Fruit fly (Drosophila melanogaster) whole organism, adult: ENCODE results near the gene CG14915.

Source experiments
- CG11617 ChIP-seq: fragments of 200-800 bp; sonication (Bioruptor generic); optimal IDR thresholded peaks from 2 replicates; lab custom pipeline; 2017; ENCODE audit warnings: mild to moderate bottlenecking, missing biosample characterization, missing genetic modification reagents, missing genetic modification characterization
- CG12768 ChIP-seq: fragments of 200-800 bp; sonication (Bioruptor generic); optimal IDR thresholded peaks from 2 replicates; lab custom pipeline; 2017; ENCODE audit warnings: missing biosample characterization, missing genetic modification characterization, mild to moderate bottlenecking, moderate library complexity, missing genetic modification reagents
- CG14711 ChIP-seq: fragments of 200-800 bp; sonication (Bioruptor generic); optimal IDR thresholded peaks from 2 replicates; lab custom pipeline; 2018; ENCODE audit warnings: missing biosample characterization, mild to moderate bottlenecking, missing genetic modification characterization, moderate library complexity
- CG33017 ChIP-seq: fragments of 200-800 bp; sonication (Bioruptor generic); optimal IDR thresholded peaks from 2 replicates; lab custom pipeline; 2018; ENCODE audit warnings: missing biosample characterization, mild to moderate bottlenecking, missing genetic modification characterization, moderate library complexity
- CG5204 ChIP-seq: fragments of 200-800 bp; sonication (Bioruptor generic); optimal IDR thresholded peaks from 2 replicates; lab custom pipeline; 2016; ENCODE audit warnings: missing biosample characterization, missing genetic modification characterization
- CG7045 ChIP-seq: fragments of 200-800 bp; sonication (Bioruptor generic); optimal IDR thresholded peaks from 2 replicates; lab custom pipeline; 2017; ENCODE audit warnings: missing biosample characterization, mild to moderate bottlenecking, missing genetic modification characterization
- Crg-1 ChIP-seq: fragments of 200-800 bp; sonication (Bioruptor generic); optimal IDR thresholded peaks from 2 replicates; lab custom pipeline; 2016; ENCODE audit warnings: missing biosample characterization, missing genetic modification characterization
- Hr96 ChIP-seq: fragments of 200-800 bp; sonication (Bioruptor generic); optimal IDR thresholded peaks from 2 replicates; lab custom pipeline; 2016; ENCODE audit warnings: missing biosample characterization, missing genetic modification characterization
- Mnt ChIP-seq: fragments of 200-800 bp; sonication (Bioruptor generic); optimal IDR thresholded peaks from 2 replicates; lab custom pipeline; 2016; ENCODE audit warnings: missing biosample characterization, mild to moderate bottlenecking, missing genetic modification characterization
- bab1 ChIP-seq: fragments of 200-800 bp; sonication (Bioruptor generic); optimal IDR thresholded peaks from 3 replicates; lab custom pipeline; 2019; ENCODE audit warnings: missing biosample characterization, mild to moderate bottlenecking, missing genetic modification characterization, moderate library complexity
- cnc ChIP-seq, 2 experiments: fragments of >200 bp; optimal IDR thresholded peaks; 2 replicates each; lab custom pipeline; 2017
- ovo ChIP-seq: fragments of 200-800 bp; sonication (Bioruptor generic); optimal IDR thresholded peaks from 2 replicates; lab custom pipeline; 2016; ENCODE audit warnings: missing biosample characterization, missing genetic modification characterization
- pad ChIP-seq: fragments of 200-800 bp; sonication (Bioruptor generic); optimal IDR thresholded peaks from 3 replicates; lab custom pipeline; 2017; ENCODE audit warnings: missing biosample characterization, missing genetic modification characterization, mild to moderate bottlenecking, moderate library complexity, missing genetic modification reagents
- tj ChIP-seq: fragments of 200-800 bp; sonication (Bioruptor generic); optimal IDR thresholded peaks from 3 replicates; lab custom pipeline; 2017; ENCODE audit warnings: missing biosample characterization, mild to moderate bottlenecking, missing genetic modification characterization, moderate library complexity

dm6 chr2L:11069475-11069874 is 1.4 kb upstream of the CG14915 start:
- TF ChIP-seq Mnt (GFP tag; lab: Kevin White, UChicago) (no peak), ovo (GFP tag; lab: Kevin White, UChicago) (no peak), cnc (optimal IDR thresholded peaks at IDR 0.05; lab: Kevin White, UChicago) (no peak), Hr96 (GFP tag; lab: Kevin White, UChicago) (no peak), CG12768 (GFP tag; lab: Kevin White, UChicago) (no peak), tj (GFP tag; lab: Kevin White, UChicago) (no peak), Crg-1 (GFP tag; lab: Kevin White, UChicago) (no peak), bab1 (no peak), CG14711 (tag; lab: Kevin White, UChicago) (no peak), pad (GFP tag; lab: Kevin White, UChicago) (no peak), CG5204 (GFP tag; lab: Kevin White, UChicago) (no peak), CG11617 (no peak), CG7045 (GFP tag; lab: Kevin White, UChicago) (no peak), CG33017 (tag; lab: Kevin White, UChicago) (no peak)
